Worm (Caenorhabditis elegans): ENCODE results near the gene F22H10.3.

F22H10.3 gene

DNA sequence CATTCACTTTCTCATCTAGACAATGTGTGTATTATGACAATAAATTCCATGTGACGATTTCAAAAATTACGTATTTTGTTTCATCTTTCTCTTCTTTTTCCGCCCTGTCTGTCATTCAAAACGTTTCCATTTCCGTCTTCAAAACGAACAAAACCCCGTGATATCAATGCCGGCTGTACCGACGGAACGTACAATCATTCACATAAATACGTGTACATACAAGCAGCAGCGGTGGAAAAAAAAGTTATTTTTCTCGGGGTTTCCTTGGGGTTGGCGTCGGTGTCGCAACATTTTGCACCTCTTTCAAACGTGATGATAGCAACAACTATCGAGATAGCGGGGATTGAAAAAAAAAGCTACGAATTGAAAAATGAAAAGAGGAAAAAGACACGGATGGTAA, 47.4 kb upstream of the F22H10.3 start:
- peak; percentile 66 for TF ChIP-seq elt-2 (tag; optimal IDR thresholded peaks at IDR 0.05)
- no peak for TF ChIP-seq eor-1 (tag; optimal IDR thresholded peaks at IDR 0.05)
- peak; percentile 6 for TF ChIP-seq snpc-4 (tag; optimal IDR thresholded peaks at IDR 0.05)
- no peak for TF ChIP-seq R02D3.7 (tag; optimal IDR thresholded peaks at IDR 0.05)
- TF ChIP-seq pha-4 (tag; optimal IDR thresholded peaks at IDR 0.05), result peak; percentile 38
- TF ChIP-seq nhr-43 (tag; optimal IDR thresholded peaks at IDR 0.05; ENCODE audit: poor library complexity, severe bottlenecking), result peak; percentile 29

DNA sequence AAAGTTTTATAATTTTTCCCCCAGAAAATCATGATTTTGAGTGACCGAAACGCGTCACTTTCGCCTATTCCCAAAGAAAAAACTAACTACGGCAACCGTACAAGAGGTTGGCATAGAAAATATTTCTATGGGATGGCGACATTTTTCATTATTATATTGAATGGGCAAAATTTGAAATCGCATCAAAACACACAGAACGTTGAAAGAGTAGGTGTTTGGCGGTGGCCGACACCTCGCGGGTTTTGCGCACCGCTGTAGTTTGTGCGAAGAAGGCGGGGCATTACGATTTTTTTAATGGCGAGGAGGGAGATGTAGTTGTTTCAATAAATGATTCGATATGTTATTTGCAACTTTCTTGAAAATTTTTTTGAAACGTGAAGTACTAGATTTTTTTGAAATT, 44.4 kb upstream of the F22H10.3 start:
- TF ChIP-seq fos-1 (tag; optimal IDR thresholded peaks at IDR 0.05) (no peak), R02D3.7 (tag; optimal IDR thresholded peaks at IDR 0.05) (no peak)

DNA sequence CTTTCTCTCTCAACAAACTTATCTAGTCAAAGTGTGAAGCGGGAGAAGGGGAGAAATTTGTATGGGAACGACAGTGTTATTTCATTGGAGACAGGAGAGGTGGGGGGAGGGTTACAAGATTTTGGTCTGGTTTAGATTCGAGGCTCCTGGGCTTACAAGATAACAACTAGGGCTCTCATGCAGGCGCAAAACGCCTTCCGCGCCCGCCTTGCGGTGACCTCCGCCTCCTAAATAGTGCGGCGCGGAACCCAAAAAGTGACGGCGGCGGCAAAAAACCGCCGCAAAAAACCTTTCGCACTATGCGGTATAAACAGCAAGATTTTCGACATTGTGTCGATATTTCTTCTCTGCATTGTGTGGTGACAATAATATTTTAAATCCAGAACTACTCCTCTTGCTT, 38.4 kb upstream of the F22H10.3 start:
- no peak for TF ChIP-seq mdl-1 (tag; optimal IDR thresholded peaks at IDR 0.05)
- TF ChIP-seq aly-2 (tag; optimal IDR thresholded peaks at IDR 0.05), result no peak
- TF ChIP-seq unc-39 (tag; optimal IDR thresholded peaks at IDR 0.05), result no peak
- TF ChIP-seq eor-1 (tag; optimal IDR thresholded peaks at IDR 0.05), result no peak
- TF ChIP-seq snpc-4 (tag; optimal IDR thresholded peaks at IDR 0.05), result no peak
- TF ChIP-seq elt-2 (tag; optimal IDR thresholded peaks at IDR 0.05), result no peak
- no peak for TF ChIP-seq nhr-237 (tag; optimal IDR thresholded peaks at IDR 0.05)
- no peak for TF ChIP-seq ceh-9 (tag; optimal IDR thresholded peaks at IDR 0.05)
- no peak for TF ChIP-seq hmg-11 (tag; optimal IDR thresholded peaks at IDR 0.05)
- TF ChIP-seq nhr-25 (tag; optimal IDR thresholded peaks at IDR 0.05), result no peak
- TF ChIP-seq pha-4 (tag; optimal IDR thresholded peaks at IDR 0.05), result no peak
- no peak for TF ChIP-seq elt-1 (tag; optimal IDR thresholded peaks at IDR 0.05)
- TF ChIP-seq ceh-16 (tag; optimal IDR thresholded peaks at IDR 0.05), result no peak
- no peak for TF ChIP-seq ztf-4 (tag; optimal IDR thresholded peaks at IDR 0.05)
- TF ChIP-seq fos-1 (tag; optimal IDR thresholded peaks at IDR 0.05), result no peak

DNA sequence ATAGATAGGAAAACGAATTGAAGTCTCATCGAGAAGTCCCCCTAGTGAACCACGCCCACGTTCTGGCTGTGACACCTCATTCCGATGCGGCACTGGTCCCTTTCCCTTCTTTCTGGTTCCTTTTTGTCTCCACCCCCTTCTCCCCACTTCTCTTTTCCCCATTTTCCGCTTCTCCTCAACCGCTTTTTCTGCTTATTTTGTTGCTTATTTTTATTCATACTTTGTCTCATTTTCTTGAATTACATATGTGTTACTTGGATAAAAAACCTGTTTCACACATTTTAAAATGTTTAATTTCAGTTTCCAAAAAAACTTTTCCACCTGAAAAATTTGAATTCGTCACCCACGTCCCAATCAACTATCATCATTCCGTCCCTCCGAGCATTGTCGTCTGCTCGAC, 33.9 kb upstream of the F22H10.3 start, which contains the start of gene lgc-53:
Gene lgc-53 (plus strand): TSS at position 301 of the 400 bp plus-strand sequence.
- TF ChIP-seq pqm-1 (tag; optimal IDR thresholded peaks at IDR 0.05) (no peak), ceh-16 (tag; optimal IDR thresholded peaks at IDR 0.05) (no peak), nhr-12 (tag; optimal IDR thresholded peaks at IDR 0.05) (no peak), ceh-28 (tag; optimal IDR thresholded peaks at IDR 0.05) (no peak), nhr-67 (tag; optimal IDR thresholded peaks at IDR 0.05) (no peak), pha-4 (tag; optimal IDR thresholded peaks at IDR 0.05) (no peak), elt-1 (tag; optimal IDR thresholded peaks at IDR 0.05) (no peak), fos-1 (tag; optimal IDR thresholded peaks at IDR 0.05) (no peak), daf-12 (tag; optimal IDR thresholded peaks at IDR 0.05) (no peak), fkh-10 (GFP tag; optimal IDR thresholded peaks at IDR 0.05) (no peak), fkh-2 (tag; optimal IDR thresholded peaks at IDR 0.05) (no peak)

DNA sequence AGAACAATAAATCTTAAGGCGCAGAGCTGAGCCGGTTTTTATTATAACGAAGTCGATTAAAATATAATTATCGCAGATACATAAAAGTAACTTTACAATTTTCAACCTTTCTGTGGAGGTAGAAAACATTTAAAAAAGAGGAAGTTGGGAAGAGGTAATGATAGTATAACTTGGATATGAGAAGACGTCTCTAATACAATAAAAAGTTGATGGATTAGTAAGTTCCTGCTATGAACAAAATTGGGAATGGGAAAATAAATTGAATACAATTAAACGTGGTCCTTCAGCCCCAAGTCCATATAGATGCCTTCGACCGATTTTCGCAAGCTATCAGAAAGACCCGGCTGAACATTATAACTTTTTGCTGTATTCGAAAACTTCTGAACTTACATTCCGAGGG, 28.1 kb upstream of the F22H10.3 start:
- no peak for TF ChIP-seq mdl-1 (tag; optimal IDR thresholded peaks at IDR 0.05)
- TF ChIP-seq elt-1 (tag; optimal IDR thresholded peaks at IDR 0.05), result no peak
- no peak for TF ChIP-seq ceh-16 (tag; optimal IDR thresholded peaks at IDR 0.05)
- no peak for TF ChIP-seq zag-1 (tag; optimal IDR thresholded peaks at IDR 0.05)
- no peak for TF ChIP-seq nhr-12 (tag; optimal IDR thresholded peaks at IDR 0.05)
- no peak for TF ChIP-seq nhr-28 (tag; optimal IDR thresholded peaks at IDR 0.05)
- TF ChIP-seq unc-62 (GFP tag; optimal IDR thresholded peaks at IDR 0.05), result no peak

DNA sequence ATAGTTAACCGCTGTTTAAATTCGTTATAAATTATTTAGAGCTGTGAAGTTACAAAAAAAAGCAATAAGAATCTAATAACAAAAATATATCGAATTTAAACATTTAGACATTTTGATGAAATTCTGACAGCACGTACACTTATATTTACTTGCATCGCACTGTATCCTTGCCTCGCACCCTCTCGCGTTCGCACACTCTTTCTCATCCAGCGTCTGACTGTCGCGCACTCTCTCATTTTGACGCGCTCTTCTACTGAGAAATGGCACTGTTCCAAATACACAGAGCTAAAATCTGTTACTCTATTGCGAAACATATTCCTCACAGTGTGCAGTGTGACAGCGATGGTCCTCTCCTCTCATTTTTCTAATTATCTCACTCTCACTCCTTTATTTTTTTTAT, 26.6 kb upstream of the F22H10.3 start:
- peak; percentile 32 for TF ChIP-seq nhr-43 (tag; optimal IDR thresholded peaks at IDR 0.05; ENCODE audit: poor library complexity, severe bottlenecking)
- no peak for TF ChIP-seq ztf-11 (tag; optimal IDR thresholded peaks at IDR 0.05)
- no peak for TF ChIP-seq ztf-4 (tag; optimal IDR thresholded peaks at IDR 0.05)
- no peak for TF ChIP-seq fkh-10 (GFP tag; optimal IDR thresholded peaks at IDR 0.05)
- no peak for TF ChIP-seq pqm-1 (tag; optimal IDR thresholded peaks at IDR 0.05)
- TF ChIP-seq unc-62 (GFP tag; optimal IDR thresholded peaks at IDR 0.05), result no peak
- no peak for TF ChIP-seq skn-1 (tag; optimal IDR thresholded peaks at IDR 0.05)
- TF ChIP-seq tbx-2 (tag; optimal IDR thresholded peaks at IDR 0.05), result no peak
- TF ChIP-seq nfya-1 (tag; optimal IDR thresholded peaks at IDR 0.05; ENCODE audit: insufficient read depth), result peak; percentile 32
- TF ChIP-seq unc-39 (tag; optimal IDR thresholded peaks at IDR 0.05), result no peak
- no peak for TF ChIP-seq aly-2 (tag; optimal IDR thresholded peaks at IDR 0.05)
- TF ChIP-seq fkh-2 (tag; optimal IDR thresholded peaks at IDR 0.05), result no peak
- TF ChIP-seq hmg-11 (tag; optimal IDR thresholded peaks at IDR 0.05), result peak; percentile 73
- no peak for TF ChIP-seq nhr-76 (tag; optimal IDR thresholded peaks at IDR 0.05)
- no peak for TF ChIP-seq lin-15B (tag; optimal IDR thresholded peaks at IDR 0.05)
- TF ChIP-seq pha-4 (tag; optimal IDR thresholded peaks at IDR 0.05), result peak; percentile 62
- peak; percentile 9 for TF ChIP-seq ceh-28 (tag; optimal IDR thresholded peaks at IDR 0.05)

All from whole organism, L3 larva.